Fruit fly (Drosophila melanogaster): ENCODE data around the gene CG3062.

- peak; percentile 67 for TF ChIP-seq tna (GFP tag; IDR thresholded peaks at IDR 0.05; ENCODE audit: partially characterized antibody)
- no peak for TF ChIP-seq run (tag; optimal IDR thresholded peaks at IDR 0.05)
- no peak for TF ChIP-seq Dip2 (GFP tag; IDR thresholded peaks at IDR 0.05)
- no peak for TF ChIP-seq CG8281 (tag; optimal IDR thresholded peaks at IDR 0.05)
- no peak for TF ChIP-seq CG2875 (GFP tag; optimal IDR thresholded peaks at IDR 0.05)
- peak; percentile 11 for TF ChIP-seq nmo (GFP tag; optimal IDR thresholded peaks at IDR 0.05)
- no peak for TF ChIP-seq pan (optimal IDR thresholded peaks at IDR 0.05)
- no peak for TF ChIP-seq pan (GFP tag; optimal IDR thresholded peaks at IDR 0.05 in 1 of 2, IDR thresholded peaks at IDR 0.05 in 1 of 2)
- TF ChIP-seq CG10267 (tag; optimal IDR thresholded peaks at IDR 0.05), result no peak
- TF ChIP-seq CG34376 (GFP tag; optimal IDR thresholded peaks at IDR 0.05), result no peak
- peak; percentile 52; the same call in 1 of the 2 replicates for TF ChIP-seq CG9932 (GFP tag; IDR thresholded peaks at IDR 0.05)
- TF ChIP-seq NfI (GFP tag; optimal IDR thresholded peaks at IDR 0.05), result no peak
- peak; percentile 87 for TF ChIP-seq amos (GFP tag; IDR thresholded peaks at IDR 0.05; ENCODE audit: partially characterized antibody)
Observed at dm6 chrX:4686723-4687122, 42.1 kb upstream of the CG3062 start, which contains the start of gene Pp2C1.

Data from whole organism, embryonic.